Worm (Caenorhabditis elegans) whole organism, early embryonic: ENCODE data around the gene gana-1.
A peak's percentile ranks its signal among the peaks of the same experiment; 100 is the strongest.

ENCODE experiments used
- B0310.2 ChIP-seq: sonication (generic microtip); optimal IDR thresholded peaks from 2 replicates; lab custom pipeline; 2016; ENCODE audit warnings: mild to moderate bottlenecking, missing genetic modification characterization, missing compliant biosample characterization
- F13C5.2 ChIP-seq: sonication (generic microtip); optimal IDR thresholded peaks from 2 replicates; lab custom pipeline; 2017; ENCODE audit warnings: mild to moderate bottlenecking, missing genetic modification characterization, inconsistent platforms, missing compliant biosample characterization
- aly-1 ChIP-seq: sonication (generic microtip); optimal IDR thresholded peaks from 2 replicates; lab custom pipeline; 2016; ENCODE audit warnings: missing genetic modification characterization, missing compliant biosample characterization
- ama-1 ChIP-seq: fragments of 150-350 bp; optimal IDR thresholded peaks from 2 replicates; lab custom pipeline; 2014
- ceh-13 ChIP-seq: fragments of 200-800 bp; sonication (Bioruptor generic); optimal IDR thresholded peaks from 2 replicates; lab custom pipeline; 2018; ENCODE audit warnings: mild to moderate bottlenecking, missing genetic modification characterization, missing compliant biosample characterization
- ceh-36 ChIP-seq: sonication (generic microtip); optimal IDR thresholded peaks from 2 replicates; lab custom pipeline; 2016; ENCODE audit warnings: missing genetic modification characterization, inconsistent platforms, missing compliant biosample characterization
- ets-7 ChIP-seq: sonication (generic microtip); optimal IDR thresholded peaks from 2 replicates; lab custom pipeline; 2016; ENCODE audit warnings: missing genotype, missing genetic modification characterization, missing compliant biosample characterization
- flt-1 ChIP-seq: fragments of 200-800 bp; sonication (Bioruptor generic); IDR thresholded peaks from 2 replicates; pipeline ENCODE4 v1.3.6; 2022; ENCODE audit warnings: missing genetic modification characterization, missing compliant biosample characterization
- hmbx-1 ChIP-seq: sonication (generic microtip); optimal IDR thresholded peaks from 2 replicates; lab custom pipeline; 2016; ENCODE audit warnings: mild to moderate bottlenecking, missing genetic modification characterization, missing compliant biosample characterization
- hmg-4 ChIP-seq: fragments of 200-800 bp; sonication (Bioruptor generic); optimal IDR thresholded peaks from 2 replicates; lab custom pipeline; 2018; ENCODE audit warnings: mild to moderate bottlenecking, missing genetic modification characterization, missing compliant biosample characterization
- hnd-1 ChIP-seq: sonication (generic microtip); optimal IDR thresholded peaks from 2 replicates; lab custom pipeline; 2016; ENCODE audit warnings: missing genetic modification characterization, missing compliant biosample characterization
- pes-1 ChIP-seq: fragments of 200-800 bp; sonication (Bioruptor generic); IDR thresholded peaks from 2 replicates; pipeline ENCODE4 v1.3.6; 2022; ENCODE audit warnings: missing genetic modification reagents, missing genetic modification characterization, missing compliant biosample characterization
- scrt-1 ChIP-seq: fragments of 200-800 bp; sonication (Bioruptor generic); IDR thresholded peaks from 2 replicates; pipeline ENCODE4 v1.3.6; 2022; ENCODE audit warnings: missing genetic modification characterization, missing compliant biosample characterization
- sea-1 ChIP-seq: fragments of 200-800 bp; sonication (Bioruptor generic); conservative IDR thresholded peaks from 2 replicates; pipeline ENCODE4 v1.3.6; 2022; ENCODE audit warnings: missing genetic modification characterization, missing compliant biosample characterization
- tbx-11 ChIP-seq: fragments of 200-800 bp; sonication (Bioruptor generic); IDR thresholded peaks from 2 replicates; pipeline ENCODE4 v1.3.6; 2022; ENCODE audit warnings: missing genetic modification characterization, missing compliant biosample characterization
- tbx-37 ChIP-seq: fragments of 200-800 bp; sonication (Bioruptor generic); conservative IDR thresholded peaks from 2 replicates; pipeline ENCODE4 v1.3.6; 2022; ENCODE audit warnings: missing genetic modification reagents, missing genetic modification characterization, missing compliant biosample characterization
- tra-4 ChIP-seq: sonication (generic microtip); optimal IDR thresholded peaks from 2 replicates; lab custom pipeline; 2017; ENCODE audit warnings: missing genetic modification characterization, missing compliant biosample characterization

gana-1 gene

DNA sequence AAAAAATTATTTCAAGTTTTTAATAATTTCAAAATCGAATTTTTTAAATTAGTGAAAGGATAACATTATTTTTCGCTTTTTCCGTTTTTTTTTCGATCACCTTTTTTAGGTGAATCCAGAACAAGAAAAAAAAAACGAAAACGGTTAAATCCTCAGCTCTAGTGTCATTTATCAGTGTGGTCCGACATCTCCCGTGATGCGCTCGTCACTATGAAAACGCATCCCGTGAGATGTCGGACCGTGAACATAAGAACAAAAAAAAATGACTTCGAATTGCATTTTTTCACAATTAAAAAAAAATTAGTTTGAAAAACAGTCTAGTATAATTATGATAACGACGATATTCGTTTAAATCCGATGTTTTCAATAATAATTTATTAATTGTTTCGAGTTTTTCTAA lies 39.3 kb upstream of the gana-1 start:
- TF ChIP-seq sea-1: no peak
- no peak for TF ChIP-seq pes-1 (GFP tag; lab: Robert Waterston, UW)
- no peak for TF ChIP-seq ceh-36 (tag; lab: Kevin White, UChicago)
- TF ChIP-seq hmg-4 (GFP tag; lab: Kevin White, UChicago): no peak
- no peak for TF ChIP-seq flt-1 (GFP tag; lab: Robert Waterston, UW)
- no peak for TF ChIP-seq tra-4 (tag; lab: Kevin White, UChicago)
- no peak for TF ChIP-seq tbx-37 (GFP tag; lab: Robert Waterston, UW)
- no peak for TF ChIP-seq hnd-1 (tag; lab: Kevin White, UChicago)
- no peak for TF ChIP-seq ceh-13
- no peak for TF ChIP-seq aly-1
- no peak for TF ChIP-seq tbx-11 (GFP tag; lab: Robert Waterston, UW)
- TF ChIP-seq ets-7 (tag; lab: Kevin White, UChicago): no peak

DNA sequence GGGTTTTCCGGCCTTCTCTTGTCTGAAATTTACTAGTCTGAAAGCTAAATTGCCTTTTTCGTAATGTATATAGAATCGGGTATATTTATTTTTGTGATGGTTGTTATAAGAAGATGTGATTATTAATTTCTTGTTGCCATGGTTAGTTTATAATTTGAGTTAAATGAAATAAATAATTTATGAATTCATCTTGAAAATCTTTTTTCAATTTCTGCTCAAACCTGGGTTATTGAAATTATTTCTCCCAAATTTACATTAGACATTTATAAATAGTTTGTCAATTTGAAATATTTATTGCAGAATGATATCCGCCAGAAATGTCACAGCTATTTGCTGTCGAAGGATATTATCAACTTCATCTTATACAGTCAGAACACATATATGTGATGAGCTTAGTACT lies 38.6 kb upstream of the gana-1 start, which contains the start of gene dars-2:
Gene dars-2, plus strand, starts transcription at position 301 of the 400 bp plus-strand sequence.
- no peak for TF ChIP-seq flt-1 (GFP tag; lab: Robert Waterston, UW)
- TF ChIP-seq aly-1: no peak
- TF ChIP-seq hmg-4 (GFP tag; lab: Kevin White, UChicago): no peak
- no peak for TF ChIP-seq tra-4 (tag; lab: Kevin White, UChicago)
- TF ChIP-seq ceh-36 (tag; lab: Kevin White, UChicago): no peak
- TF ChIP-seq F13C5.2: no peak
- TF ChIP-seq tbx-37 (GFP tag; lab: Robert Waterston, UW): no peak
- no peak for TF ChIP-seq scrt-1 (GFP tag; lab: Robert Waterston, UW)
- no peak for TF ChIP-seq ets-7 (tag; lab: Kevin White, UChicago)
- TF ChIP-seq tbx-11 (GFP tag; lab: Robert Waterston, UW): no peak
- TF ChIP-seq hmbx-1: no peak

DNA sequence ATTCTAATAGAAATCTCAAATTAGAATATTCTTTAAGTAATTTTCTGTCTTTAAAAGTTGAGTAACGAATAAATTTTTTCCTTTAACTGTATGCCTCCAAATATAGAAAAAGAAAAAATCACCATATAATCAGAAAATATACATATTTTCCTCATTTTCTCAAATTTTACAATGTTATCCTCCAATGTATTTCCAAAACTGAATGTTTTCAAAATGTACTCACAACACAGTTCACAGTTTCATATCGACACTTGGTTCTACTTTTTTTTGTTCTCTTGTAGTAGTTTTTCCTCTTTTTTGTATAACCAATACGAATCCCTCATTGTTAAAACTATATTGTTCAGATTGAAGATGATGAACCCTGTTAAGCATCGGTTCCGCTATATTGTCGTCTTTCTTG lies 33.4 kb upstream of the gana-1 start, which contains the start of gene F10C2.7:
Gene F10C2.7, plus strand, starts transcription at position 301 of the 400 bp plus-strand sequence.
- TF ChIP-seq ama-1 (lab: Kevin White, UChicago) (no peak), B0310.2 (no peak), tbx-11 (GFP tag; lab: Robert Waterston, UW) (no peak), F13C5.2 (no peak), aly-1 (no peak), hmg-4 (GFP tag; lab: Kevin White, UChicago) (no peak), scrt-1 (GFP tag; lab: Robert Waterston, UW) (no peak), tra-4 (tag; lab: Kevin White, UChicago) (no peak), ceh-13 (no peak), sea-1 (no peak), flt-1 (GFP tag; lab: Robert Waterston, UW) (no peak), pes-1 (GFP tag; lab: Robert Waterston, UW) (no peak), hmbx-1 (no peak), hnd-1 (tag; lab: Kevin White, UChicago) (no peak), ets-7 (tag; lab: Kevin White, UChicago) (no peak), tbx-37 (GFP tag; lab: Robert Waterston, UW) (no peak), ceh-36 (tag; lab: Kevin White, UChicago) (no peak)

DNA sequence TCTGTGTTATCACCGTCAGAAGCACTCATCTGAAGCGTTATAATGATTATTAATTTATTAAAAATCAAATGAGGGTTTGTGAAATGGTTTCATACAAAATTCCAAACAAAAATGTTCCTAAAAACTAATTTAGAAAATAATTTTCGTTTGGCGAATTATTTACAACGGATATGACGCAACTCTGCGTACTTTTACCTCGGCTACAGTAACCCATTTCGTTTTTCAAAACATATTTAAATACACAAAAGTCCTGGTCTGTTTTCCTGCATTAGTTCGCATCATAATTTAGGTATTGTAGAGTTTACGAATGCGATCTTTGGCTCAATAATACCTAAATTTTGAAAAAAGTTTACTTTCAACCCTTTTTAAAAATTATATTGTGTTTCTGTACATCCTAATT lies 27.3 kb upstream of the gana-1 start, which contains the start of gene R07B7.2:
Gene R07B7.2, minus strand, starts transcription at position 35 of the 400 bp plus-strand sequence.
- TF ChIP-seq ets-7 (tag; lab: Kevin White, UChicago): no peak
- TF ChIP-seq tbx-11 (GFP tag; lab: Robert Waterston, UW): no peak
- no peak for TF ChIP-seq sea-1

DNA sequence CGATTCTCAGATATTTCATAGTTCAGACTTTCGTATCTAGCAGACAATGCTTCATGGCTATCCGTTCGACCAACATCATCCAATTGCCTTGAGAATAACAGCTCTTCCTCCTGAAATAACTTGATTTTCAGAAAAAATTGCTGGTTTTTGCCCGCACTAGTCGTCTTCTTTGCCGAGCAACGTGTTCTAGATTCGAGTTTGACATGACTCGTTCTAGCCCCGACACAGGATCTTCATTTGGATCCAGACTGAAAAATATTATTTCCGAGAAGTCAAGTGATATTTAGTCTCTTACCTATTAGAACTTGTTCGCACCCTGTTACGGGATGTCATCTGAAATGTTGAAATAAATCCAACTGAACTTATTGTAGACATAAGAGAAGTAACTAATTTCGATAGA lies 24.0 kb upstream of the gana-1 start, which contains the start of gene clh-6:
Gene clh-6, minus strand, starts transcription at position 333 of the 400 bp plus-strand sequence.
- no peak for TF ChIP-seq ceh-13
- peak; percentile 79 for TF ChIP-seq ama-1 (lab: Kevin White, UChicago)

DNA sequence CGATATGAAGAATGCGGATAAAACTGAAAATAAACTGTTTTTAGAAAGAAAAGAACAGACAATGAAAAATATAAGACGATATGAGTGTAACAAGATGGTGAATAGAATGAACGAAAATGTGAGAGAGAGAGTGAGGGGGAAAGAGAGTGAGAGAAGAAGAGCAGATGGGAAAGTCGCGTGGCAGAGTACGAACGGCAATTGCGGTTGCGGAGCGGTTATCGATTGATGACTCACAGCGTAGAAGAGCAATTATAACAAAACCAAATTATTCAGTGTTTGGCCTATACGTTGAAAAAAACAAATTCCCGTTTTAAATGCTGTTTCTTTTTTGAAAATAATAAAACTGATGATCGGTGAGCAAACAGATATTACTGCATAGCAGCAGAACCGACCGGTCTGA lies 21.7 kb upstream of the gana-1 start, which contains the start of gene pqn-53:
Gene pqn-53, minus strand, starts transcription at position 23 of the 400 bp plus-strand sequence.
- TF ChIP-seq pes-1 (GFP tag; lab: Robert Waterston, UW) (no peak), scrt-1 (GFP tag; lab: Robert Waterston, UW) (no peak), tra-4 (tag; lab: Kevin White, UChicago) (no peak), aly-1 (no peak), hmg-4 (GFP tag; lab: Kevin White, UChicago) (no peak), ceh-36 (tag; lab: Kevin White, UChicago) (no peak), ets-7 (tag; lab: Kevin White, UChicago) (no peak), hnd-1 (tag; lab: Kevin White, UChicago) (no peak), flt-1 (GFP tag; lab: Robert Waterston, UW) (no peak), F13C5.2 (no peak), sea-1 (no peak)

DNA sequence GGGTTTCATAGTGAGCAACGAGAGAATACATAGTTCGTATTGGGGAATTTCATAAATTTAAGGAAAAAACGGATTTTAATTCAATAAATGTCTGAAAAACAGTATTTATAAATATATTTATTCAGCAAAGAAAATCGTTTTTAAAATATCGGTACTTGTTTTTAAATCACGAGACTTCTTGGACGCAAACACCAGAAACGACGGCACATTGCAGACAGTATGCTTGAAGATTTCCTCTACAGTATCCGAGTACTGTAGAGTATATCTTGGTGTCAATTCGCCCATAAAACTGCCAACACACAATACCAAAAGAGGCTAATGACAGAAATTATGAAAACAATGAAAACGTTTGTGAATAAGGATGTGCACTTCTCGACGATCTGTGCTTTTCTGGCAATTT lies 21.2 kb upstream of the gana-1 start:
- TF ChIP-seq pes-1 (GFP tag; lab: Robert Waterston, UW) (no peak), aly-1 (no peak), hmg-4 (GFP tag; lab: Kevin White, UChicago) (no peak), hnd-1 (tag; lab: Kevin White, UChicago) (no peak), ceh-13 (no peak), tra-4 (tag; lab: Kevin White, UChicago) (no peak)

DNA sequence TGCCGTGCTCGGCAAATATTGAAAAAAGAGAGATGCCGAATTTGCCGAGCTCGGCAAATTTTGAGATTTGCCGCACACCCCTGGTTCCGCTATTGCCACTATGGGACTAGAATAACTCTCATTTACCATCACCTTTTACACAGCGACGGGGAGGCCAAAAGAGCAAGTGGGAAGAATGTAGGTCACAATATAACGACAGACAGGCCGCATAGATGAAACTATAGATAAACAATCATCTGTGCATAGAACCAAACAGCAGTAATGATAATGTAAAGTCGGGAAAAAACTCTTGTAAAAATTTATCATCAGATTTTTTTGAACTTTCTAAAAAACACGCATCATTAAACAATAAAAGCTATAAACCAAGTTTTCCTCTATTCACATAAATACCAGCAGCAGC lies 18.6 kb upstream of the gana-1 start, which contains the start of gene kmo-2:
Gene kmo-2, minus strand, starts transcription at position 101 of the 400 bp plus-strand sequence.
- no peak for TF ChIP-seq hnd-1 (tag; lab: Kevin White, UChicago)
- TF ChIP-seq tra-4 (tag; lab: Kevin White, UChicago): no peak
- TF ChIP-seq B0310.2: no peak
- TF ChIP-seq ama-1 (lab: Kevin White, UChicago): no peak
- no peak for TF ChIP-seq F13C5.2
- no peak for TF ChIP-seq hmbx-1
- no peak for TF ChIP-seq tbx-37 (GFP tag; lab: Robert Waterston, UW)
- TF ChIP-seq aly-1: no peak
